Worm (Caenorhabditis elegans): ENCODE results near the gene rack-1.

Gene rack-1

DNA sequence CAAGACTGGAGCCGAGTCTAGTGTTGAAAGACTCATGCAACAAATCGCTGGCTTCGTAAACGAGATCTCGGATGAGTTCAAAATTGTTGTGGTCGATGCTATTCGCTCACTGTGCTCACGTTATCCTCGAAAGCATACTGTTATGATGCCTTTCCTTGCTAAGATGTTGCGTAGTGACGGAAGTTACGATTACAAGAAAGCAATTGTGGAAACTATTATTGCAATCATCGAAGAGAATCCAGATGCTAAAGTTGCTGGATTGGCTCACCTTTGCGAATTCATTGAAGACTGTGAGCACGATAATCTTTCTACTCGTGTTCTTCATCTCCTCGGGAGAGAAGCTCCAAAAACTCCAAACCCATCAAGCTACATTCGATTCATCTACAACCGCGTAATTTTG lies 23.0 kb upstream of the rack-1 start:
- TF ChIP-seq nhr-11 (tag; optimal IDR thresholded peaks at IDR 0.05), result no peak
- TF ChIP-seq alr-1 (tag; optimal IDR thresholded peaks at IDR 0.05), result no peak
- no peak for TF ChIP-seq unc-39 (tag; optimal IDR thresholded peaks at IDR 0.05)
- TF ChIP-seq crh-2 (tag; optimal IDR thresholded peaks at IDR 0.05), result no peak
- TF ChIP-seq unc-55 (GFP tag; optimal IDR thresholded peaks at IDR 0.05), result no peak
- TF ChIP-seq ZK546.5 (tag; optimal IDR thresholded peaks at IDR 0.05), result no peak
- TF ChIP-seq zag-1 (tag; optimal IDR thresholded peaks at IDR 0.05), result no peak
- no peak for TF ChIP-seq ceh-16 (tag; optimal IDR thresholded peaks at IDR 0.05)
- no peak for TF ChIP-seq blmp-1 (tag; optimal IDR thresholded peaks at IDR 0.05; ENCODE audit: insufficient read depth)
- no peak for TF ChIP-seq F13H6.1 (tag; optimal IDR thresholded peaks at IDR 0.05)
- TF ChIP-seq Y55F3AM.14 (GFP tag; optimal IDR thresholded peaks at IDR 0.05), result no peak
- no peak for TF ChIP-seq sma-3 (GFP tag; optimal IDR thresholded peaks at IDR 0.05)
- no peak for TF ChIP-seq C34F6.9 (tag; optimal IDR thresholded peaks at IDR 0.05)
- no peak for TF ChIP-seq lin-39 (tag; optimal IDR thresholded peaks at IDR 0.05)
- no peak for TF ChIP-seq ceh-82 (tag; optimal IDR thresholded peaks at IDR 0.05)
- TF ChIP-seq ztf-4 (tag; optimal IDR thresholded peaks at IDR 0.05), result no peak
- TF ChIP-seq unc-62 (GFP tag; optimal IDR thresholded peaks at IDR 0.05), result no peak
- no peak for TF ChIP-seq ztf-11 (tag; optimal IDR thresholded peaks at IDR 0.05)
- no peak for TF ChIP-seq mab-5 (tag; optimal IDR thresholded peaks at IDR 0.05)
- no peak for TF ChIP-seq gmeb-1 (tag; optimal IDR thresholded peaks at IDR 0.05)

DNA sequence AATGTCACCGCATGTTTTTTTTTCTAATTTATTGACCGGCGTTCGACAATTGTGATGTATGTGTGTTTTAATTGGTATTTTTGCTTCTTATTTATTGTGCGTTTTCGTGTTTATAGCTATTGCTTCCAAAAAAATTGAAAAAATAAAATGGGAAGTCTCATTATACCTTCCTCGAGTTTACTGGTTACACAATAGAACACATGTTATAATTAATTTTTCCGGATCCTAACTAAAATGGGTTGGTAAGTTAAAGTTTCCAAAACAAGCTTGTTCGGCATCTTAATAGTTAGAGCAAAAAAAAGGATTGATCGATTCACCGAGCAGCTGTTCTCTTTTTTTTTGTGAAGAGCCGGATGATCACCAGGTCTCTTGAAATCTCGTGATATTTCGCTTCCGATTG lies 21.0 kb upstream of the rack-1 start, which contains the start of gene ttr-54:
Gene ttr-54 (plus strand): TSS at position 301 of the 400 bp plus-strand sequence.
- TF ChIP-seq Y55F3AM.14 (GFP tag; optimal IDR thresholded peaks at IDR 0.05) (no peak), snpc-4 (tag; optimal IDR thresholded peaks at IDR 0.05) (no peak)

DNA sequence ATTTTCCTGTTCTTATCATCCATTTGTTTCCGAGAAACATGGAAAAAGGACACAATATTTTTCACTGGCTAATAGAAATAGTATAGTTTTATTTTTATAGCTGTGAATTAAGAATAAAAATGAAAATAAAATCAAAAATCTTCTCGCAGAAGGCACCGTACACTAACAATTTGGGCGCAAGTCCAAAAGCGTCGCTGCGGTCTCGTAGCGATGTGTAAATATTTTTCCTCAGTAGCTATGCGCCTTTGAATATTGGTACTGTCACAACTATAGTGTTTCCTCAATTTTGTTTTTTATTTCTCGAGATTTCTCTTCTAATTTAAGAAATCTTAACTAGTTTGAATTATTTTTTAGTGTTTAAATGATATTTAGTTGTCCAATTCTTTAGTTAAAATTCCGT lies 19.4 kb upstream of the rack-1 start:
- no peak for TF ChIP-seq mab-5 (tag; optimal IDR thresholded peaks at IDR 0.05)
- TF ChIP-seq mdl-1 (tag; optimal IDR thresholded peaks at IDR 0.05), result no peak
- no peak for TF ChIP-seq lin-11 (tag; optimal IDR thresholded peaks at IDR 0.05)
- TF ChIP-seq F13H6.1 (tag; optimal IDR thresholded peaks at IDR 0.05), result no peak
- TF ChIP-seq ceh-16 (tag; optimal IDR thresholded peaks at IDR 0.05), result no peak
- no peak for TF ChIP-seq Y55F3AM.14 (GFP tag; optimal IDR thresholded peaks at IDR 0.05)
- TF ChIP-seq alr-1 (tag; optimal IDR thresholded peaks at IDR 0.05), result no peak
- no peak for TF ChIP-seq mbf-1 (tag; optimal IDR thresholded peaks at IDR 0.05)
- TF ChIP-seq sma-9 (GFP tag; optimal IDR thresholded peaks at IDR 0.05), result no peak
- no peak for TF ChIP-seq sma-9 (tag; optimal IDR thresholded peaks at IDR 0.05)
- no peak for TF ChIP-seq fos-1 (tag; optimal IDR thresholded peaks at IDR 0.05)
- no peak for TF ChIP-seq nhr-6 (tag; optimal IDR thresholded peaks at IDR 0.05)
- TF ChIP-seq nhr-25 (tag; optimal IDR thresholded peaks at IDR 0.05), result no peak
- TF ChIP-seq ztf-4 (tag; optimal IDR thresholded peaks at IDR 0.05), result no peak
- no peak for TF ChIP-seq crh-2 (tag; optimal IDR thresholded peaks at IDR 0.05)
- TF ChIP-seq zag-1 (tag; optimal IDR thresholded peaks at IDR 0.05), result no peak
- no peak for TF ChIP-seq lin-13 (GFP tag; optimal IDR thresholded peaks at IDR 0.05)
- TF ChIP-seq nhr-21 (tag; optimal IDR thresholded peaks at IDR 0.05), result no peak
- no peak for TF ChIP-seq ceh-82 (tag; optimal IDR thresholded peaks at IDR 0.05)
- TF ChIP-seq aly-2 (tag; optimal IDR thresholded peaks at IDR 0.05), result no peak

DNA sequence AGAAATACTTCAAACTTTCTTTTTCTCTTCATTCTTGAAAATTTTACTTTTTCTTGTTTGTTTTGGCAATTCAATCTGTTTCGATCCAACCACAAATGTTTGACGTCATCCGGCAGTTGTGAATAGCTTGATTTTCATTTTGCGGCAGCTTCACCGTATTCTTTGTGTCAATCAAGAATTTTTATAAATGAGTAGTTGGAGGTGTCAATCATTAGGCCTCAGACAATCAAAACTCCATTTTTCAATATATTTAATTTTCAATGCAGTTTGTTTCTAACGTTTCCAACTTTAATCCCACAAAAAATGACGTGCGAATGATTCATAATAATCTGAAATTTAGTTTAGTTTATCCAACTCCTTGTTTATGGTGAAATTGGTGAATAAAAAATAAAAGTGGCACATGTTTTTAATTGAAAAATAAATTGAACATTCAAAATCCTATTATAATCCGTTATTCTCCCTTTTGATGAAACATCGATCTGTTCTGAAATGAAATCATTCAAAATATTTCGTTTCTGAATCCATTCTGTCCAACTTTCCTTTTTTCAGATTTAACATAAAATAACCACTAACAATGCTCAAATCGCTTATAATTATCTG lies 18.9 kb upstream of the rack-1 start, which contains the start of gene ttr-53:
Gene ttr-53 (plus strand): TSS at position 550 of the 600 bp plus-strand sequence.
- no peak for TF ChIP-seq F13H6.1 (tag; optimal IDR thresholded peaks at IDR 0.05)
- TF ChIP-seq ceh-82 (tag; optimal IDR thresholded peaks at IDR 0.05), result no peak
- no peak for TF ChIP-seq mab-5 (tag; optimal IDR thresholded peaks at IDR 0.05)
- no peak for TF ChIP-seq mbf-1 (tag; optimal IDR thresholded peaks at IDR 0.05)
- no peak for TF ChIP-seq Y55F3AM.14 (GFP tag; optimal IDR thresholded peaks at IDR 0.05)
- no peak for TF ChIP-seq ama-1 (optimal IDR thresholded peaks at IDR 0.05)
- no peak for TF ChIP-seq nhr-21 (tag; optimal IDR thresholded peaks at IDR 0.05)
- TF ChIP-seq unc-62 (GFP tag; optimal IDR thresholded peaks at IDR 0.05), result no peak

DNA sequence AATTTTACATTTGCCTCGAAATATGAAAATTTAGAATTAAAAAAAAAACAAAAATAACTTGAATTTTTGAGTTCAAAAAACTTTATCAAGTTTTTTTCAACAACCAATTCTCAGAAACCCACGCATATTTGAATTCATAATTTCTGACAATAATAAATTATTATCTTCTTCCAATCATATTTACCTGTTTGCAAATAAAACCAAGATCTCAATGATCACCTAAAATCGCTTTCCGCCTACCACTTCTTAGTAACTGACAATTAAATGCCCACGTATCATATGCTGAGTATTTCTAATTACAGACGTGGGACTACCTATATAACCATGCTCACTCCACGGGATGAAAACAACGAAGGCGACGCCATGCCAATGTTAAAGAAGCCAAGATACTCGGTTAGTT lies 14.8 kb upstream of the rack-1 start, which contains the start of gene pps-1:
Gene pps-1 (plus strand): TSS at position 301 of the 400 bp plus-strand sequence.
- TF ChIP-seq mbf-1 (tag; optimal IDR thresholded peaks at IDR 0.05), result no peak

Data from whole organism, L2 larva.